Worm (Caenorhabditis elegans): ENCODE results near the gene srx-131.

- TF ChIP-seq egl-27 (tag; optimal IDR thresholded peaks at IDR 0.05) (no peak), elt-3 (tag; optimal IDR thresholded peaks at IDR 0.05) (no peak)
Observed at ce11 chrV:13869551-13869950, 24.3 kb downstream of the srx-131 start.
